Fruit fly (Drosophila melanogaster): ENCODE data around the gene CG32269.

The CG32269 gene

DNA sequence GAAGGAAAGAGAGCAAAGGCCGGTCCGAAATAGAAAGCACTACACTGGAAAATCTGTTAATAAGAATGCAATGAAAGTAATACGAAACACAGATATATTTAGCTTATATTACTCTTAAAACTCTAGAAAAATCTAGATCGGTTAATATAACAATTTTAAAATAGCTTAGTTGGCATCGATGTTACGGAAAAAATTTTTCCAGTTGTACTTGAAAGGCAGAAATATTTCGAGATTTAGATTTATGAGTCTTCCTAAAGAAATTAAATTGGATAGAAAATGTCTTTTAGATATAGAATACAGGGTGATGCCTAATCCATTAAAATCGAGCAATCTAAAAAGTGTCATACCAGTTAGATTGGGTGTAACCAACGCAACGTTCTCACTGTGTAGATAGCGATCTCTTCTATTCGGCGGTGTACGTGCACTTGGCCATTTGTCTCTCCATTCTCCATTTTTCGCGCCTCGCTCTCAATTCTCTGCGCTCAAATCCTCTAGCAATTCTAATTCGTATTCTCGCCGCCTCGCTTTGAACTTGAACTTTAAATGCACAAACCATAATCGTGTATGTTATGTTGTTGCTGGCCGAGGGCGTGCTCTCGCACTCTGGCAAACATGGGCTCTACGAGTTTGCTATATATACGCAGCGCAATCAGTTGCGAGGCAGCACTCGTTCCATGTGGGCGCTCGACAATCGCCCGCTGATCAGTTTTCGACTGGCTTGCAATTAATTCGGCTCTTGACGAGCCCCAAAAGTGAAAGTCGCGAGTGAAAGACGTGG, 41.4 kb upstream of the CG32269 start (continued):
- TF ChIP-seq B-H2 (GFP tag; optimal IDR thresholded peaks at IDR 0.05), result peak; percentile 76
- no peak for TF ChIP-seq pan (optimal IDR thresholded peaks at IDR 0.05)
- peak in 1 of 2 experiments; percentile 75 for TF ChIP-seq pan (GFP tag; optimal IDR thresholded peaks at IDR 0.05 in 1 of 2, IDR thresholded peaks at IDR 0.05 in 1 of 2)
- TF ChIP-seq Fer1 (GFP tag; optimal IDR thresholded peaks at IDR 0.05), result peak; percentile 91
- peak; percentile 58; the same call in 1 of the 2 replicates for TF ChIP-seq sim (GFP tag; IDR thresholded peaks at IDR 0.05)
- peak; percentile 83 for TF ChIP-seq danr (GFP tag; IDR thresholded peaks at IDR 0.05)
- peak; percentile 84 for TF ChIP-seq CG6813 (GFP tag; optimal IDR thresholded peaks at IDR 0.05)
- peak; percentile 79 for TF ChIP-seq CG3163 (GFP tag; optimal IDR thresholded peaks at IDR 0.05)
- peak; percentile 78 for TF ChIP-seq CG6272 (GFP tag; IDR thresholded peaks at IDR 0.05)
- no peak for TF ChIP-seq CG2199 (GFP tag; IDR thresholded peaks at IDR 0.05)
- TF ChIP-seq Doc3 (GFP tag; IDR thresholded peaks at IDR 0.05; ENCODE audit: partially characterized antibody), result no peak
- TF ChIP-seq exex (tag; optimal IDR thresholded peaks at IDR 0.05), result peak; percentile 58
- peak; percentile 67; the same call in 1 of the 3 replicates for TF ChIP-seq so (GFP tag; IDR thresholded peaks at IDR 0.05)
- TF ChIP-seq psq (GFP tag; optimal IDR thresholded peaks at IDR 0.05), result peak; percentile 87

DNA sequence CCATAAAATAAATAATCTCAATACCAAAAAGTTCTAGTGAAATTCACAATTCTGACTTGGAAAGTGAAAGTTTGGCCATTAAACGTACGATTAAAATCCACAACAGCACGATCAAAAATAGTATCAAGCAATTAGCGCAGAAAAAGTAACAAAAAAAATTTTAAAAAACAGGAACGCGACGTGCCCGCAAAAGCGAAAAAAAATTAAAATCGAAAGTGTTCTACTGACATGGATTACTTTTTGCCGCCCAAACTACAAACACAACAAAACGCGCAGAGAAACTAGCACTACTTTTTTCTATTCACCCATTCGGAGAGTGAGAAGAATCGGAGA, 40.8 kb upstream of the CG32269 start:
- TF ChIP-seq Blimp-1 (GFP tag; optimal IDR thresholded peaks at IDR 0.05), result peak; percentile 96
- TF ChIP-seq B-H2 (GFP tag; optimal IDR thresholded peaks at IDR 0.05), result no peak

DNA sequence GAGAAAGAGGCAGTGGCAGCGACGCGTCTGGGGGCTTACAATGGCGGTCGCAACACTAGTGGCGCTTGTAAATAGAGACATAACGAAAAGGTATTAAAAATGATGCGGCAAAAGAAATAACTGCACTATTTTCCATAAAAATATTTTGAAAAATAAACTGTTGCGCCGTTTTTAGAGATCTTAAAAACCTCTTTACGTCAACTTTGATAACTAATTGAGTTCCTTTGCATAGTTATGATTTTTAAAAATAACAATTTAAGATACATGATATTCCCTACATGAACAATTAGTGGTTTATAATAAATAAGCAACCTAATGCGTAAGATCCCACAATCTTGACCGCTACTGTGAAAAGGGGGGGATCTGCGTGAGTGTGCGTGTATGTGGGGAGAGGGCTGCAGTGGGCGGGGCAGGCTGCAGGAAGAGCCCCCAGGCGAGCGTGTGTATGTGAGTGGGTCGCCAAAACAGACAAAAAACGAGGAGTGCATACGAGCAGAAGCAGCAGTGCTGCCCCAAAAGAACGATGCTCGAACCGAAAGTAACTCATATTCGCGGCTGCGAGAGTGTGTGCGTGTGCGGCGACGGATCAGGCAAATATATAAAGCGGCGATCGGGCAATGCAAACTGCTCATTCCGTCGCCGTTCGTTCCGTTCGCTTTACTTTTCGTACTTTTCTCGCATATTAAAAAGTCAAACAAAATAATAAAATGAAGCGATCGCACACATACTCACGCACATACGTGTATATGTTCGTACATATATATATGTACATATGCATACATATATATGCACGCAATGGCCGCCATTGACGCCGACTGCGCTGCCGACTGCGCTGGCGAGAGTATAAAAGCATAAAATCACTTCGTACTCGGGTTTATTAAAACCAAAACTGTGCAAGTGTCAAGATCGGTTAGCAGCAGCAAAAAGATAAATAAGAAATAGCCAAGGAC, 40.2 kb upstream of the CG32269 start:
- no peak for TF ChIP-seq CG12769 (tag; optimal IDR thresholded peaks at IDR 0.05)
- TF ChIP-seq sc (optimal IDR thresholded peaks at IDR 0.05), result no peak
- peak; percentile 34 for TF ChIP-seq sc (GFP tag; optimal IDR thresholded peaks at IDR 0.05)
- TF ChIP-seq CG5180 (GFP tag; optimal IDR thresholded peaks at IDR 0.05), result no peak
- TF ChIP-seq gcm (GFP tag; optimal IDR thresholded peaks at IDR 0.05), result no peak
- peak; percentile 54 for TF ChIP-seq CG8924 (tag; optimal IDR thresholded peaks at IDR 0.05)
- no peak for TF ChIP-seq CHES-1-like (GFP tag; optimal IDR thresholded peaks at IDR 0.05)
- no peak for TF ChIP-seq CG31365 (tag; optimal IDR thresholded peaks at IDR 0.05)
- no peak for TF ChIP-seq sim (GFP tag; IDR thresholded peaks at IDR 0.05)
- no peak for TF ChIP-seq jumu (GFP tag; optimal IDR thresholded peaks at IDR 0.05)
- peak; percentile 74 for TF ChIP-seq nmo (GFP tag; optimal IDR thresholded peaks at IDR 0.05)
- peak; percentile 56; the same call in 1 of the 2 replicates for TF ChIP-seq ttk (GFP tag; IDR thresholded peaks at IDR 0.05)
- no peak for TF ChIP-seq CG31224 (GFP tag; IDR thresholded peaks at IDR 0.05)
- TF ChIP-seq CG18011 (GFP tag; optimal IDR thresholded peaks at IDR 0.05), result no peak
- TF ChIP-seq ap (GFP tag; IDR thresholded peaks at IDR 0.05), result 0 out of 2 replicates have a peak, but pooled peaks have one; percentile 4
- no peak for TF ChIP-seq fd102C (GFP tag; optimal IDR thresholded peaks at IDR 0.05)
- TF ChIP-seq HLHmδ (GFP tag; optimal IDR thresholded peaks at IDR 0.05), result no peak
- TF ChIP-seq CG4424 (GFP tag; optimal IDR thresholded peaks at IDR 0.05), result peak; percentile 36
- TF ChIP-seq Deaf1 (tag; optimal IDR thresholded peaks at IDR 0.05), result no peak
- TF ChIP-seq Fer2 (tag; optimal IDR thresholded peaks at IDR 0.05), result no peak
- TF ChIP-seq yki (optimal IDR thresholded peaks at IDR 0.05), result no peak
- peak; percentile 38 for TF ChIP-seq fd96Cb (tag; optimal IDR thresholded peaks at IDR 0.05)
- peak; percentile 20 for TF ChIP-seq CG18599 (GFP tag; optimal IDR thresholded peaks at IDR 0.05)
- no peak for TF ChIP-seq jing (GFP tag; optimal IDR thresholded peaks at IDR 0.05)
- TF ChIP-seq CG12299 (tag; optimal IDR thresholded peaks at IDR 0.05), result no peak
- no peak for TF ChIP-seq Ravus (GFP tag; IDR thresholded peaks at IDR 0.05)
- no peak for TF ChIP-seq tna (GFP tag; IDR thresholded peaks at IDR 0.05; ENCODE audit: partially characterized antibody)
- TF ChIP-seq CG10366 (GFP tag; IDR thresholded peaks at IDR 0.05), result no peak; the same call in 1 of the 2 replicates
- no peak for TF ChIP-seq sima (GFP tag; optimal IDR thresholded peaks at IDR 0.05)
- peak in 1 of 2 experiments; percentile 53 for TF ChIP-seq dpn (GFP tag; optimal IDR thresholded peaks at IDR 0.05)
